Fruit fly (Drosophila melanogaster): ENCODE measurements around the gene CG15458.

CG15458 gene

dm6 chrX:20426818-20427217 lies 12.8 kb upstream of the CG15458 start, which contains the start of gene CG15456 (continued):
- peak; percentile 78 for TF ChIP-seq sens (GFP tag)
- no peak for TF ChIP-seq kah (GFP tag; optimal IDR thresholded peaks at IDR 0.05)
- TF ChIP-seq CG10462 (GFP tag; optimal IDR thresholded peaks at IDR 0.05): no peak
- TF ChIP-seq CG18599 (GFP tag; optimal IDR thresholded peaks at IDR 0.05): no peak
- TF ChIP-seq cwo (GFP tag; optimal IDR thresholded peaks at IDR 0.05): no peak
- TF ChIP-seq run (tag; optimal IDR thresholded peaks at IDR 0.05): no peak
- no peak for TF ChIP-seq CG1832 (GFP tag; optimal IDR thresholded peaks at IDR 0.05)
- no peak for TF ChIP-seq ase (GFP tag; IDR thresholded peaks at IDR 0.05)
- no peak for TF ChIP-seq sisA (GFP tag; IDR thresholded peaks at IDR 0.05)
- TF ChIP-seq br (optimal IDR thresholded peaks at IDR 0.05): no peak
- TF ChIP-seq gro (GFP tag; optimal IDR thresholded peaks at IDR 0.05): no peak
- TF ChIP-seq CG34224 (GFP tag; IDR thresholded peaks at IDR 0.05; ENCODE audit: partially characterized antibody): peak; percentile 87
- TF ChIP-seq HHEX (GFP tag; optimal IDR thresholded peaks at IDR 0.05): no peak
- no peak for TF ChIP-seq HLH3B (GFP tag; IDR thresholded peaks at IDR 0.05)
- TF ChIP-seq CG12659 (GFP tag; optimal IDR thresholded peaks at IDR 0.05): no peak
- no peak for TF ChIP-seq lbe (GFP tag; optimal IDR thresholded peaks at IDR 0.05)
- TF ChIP-seq stwl (tag; optimal IDR thresholded peaks at IDR 0.05): peak; percentile 38
- TF ChIP-seq HmgD (GFP tag; optimal IDR thresholded peaks at IDR 0.05): no peak
- TF ChIP-seq Camta (GFP tag; optimal IDR thresholded peaks at IDR 0.05): no peak
- TF ChIP-seq dm (GFP tag; optimal IDR thresholded peaks at IDR 0.05): no peak
- 0 out of 2 replicates have a peak, but pooled peaks have one; percentile 18 for TF ChIP-seq inv (GFP tag; IDR thresholded peaks at IDR 0.05; ENCODE audit: partially characterized antibody)
- no peak for TF ChIP-seq CG32532 (GFP tag; IDR thresholded peaks at IDR 0.05)
- TF ChIP-seq dpn (GFP tag; optimal IDR thresholded peaks at IDR 0.05): no peak
- no peak for TF ChIP-seq CG6654 (GFP tag; optimal IDR thresholded peaks at IDR 0.05)
- TF ChIP-seq E2f2 (GFP tag; IDR thresholded peaks at IDR 0.05): peak; percentile 90
- TF ChIP-seq zen2 (GFP tag; IDR thresholded peaks at IDR 0.05; ENCODE audit: partially characterized antibody): no peak
- TF ChIP-seq CG11093 (GFP tag; IDR thresholded peaks at IDR 0.05): no peak
- TF ChIP-seq repo (GFP tag; optimal IDR thresholded peaks at IDR 0.05): no peak
- no peak for TF ChIP-seq klu (GFP tag; IDR thresholded peaks at IDR 0.05)
- no peak for TF ChIP-seq CG1529 (GFP tag; optimal IDR thresholded peaks at IDR 0.05)
- TF ChIP-seq lab (GFP tag; optimal IDR thresholded peaks at IDR 0.05): no peak
- TF ChIP-seq Lpt (GFP tag; optimal IDR thresholded peaks at IDR 0.05): no peak
- TF ChIP-seq NC2β (GFP tag; optimal IDR thresholded peaks at IDR 0.05): no peak
- no peak for TF ChIP-seq CG3065 (GFP tag; optimal IDR thresholded peaks at IDR 0.05)
- TF ChIP-seq Sry-δ (GFP tag; optimal IDR thresholded peaks at IDR 0.05): peak; percentile 14
- no peak for TF ChIP-seq hkb (optimal IDR thresholded peaks at IDR 0.05)
- no peak for TF ChIP-seq hkb (GFP tag; IDR thresholded peaks at IDR 0.05)
- TF ChIP-seq mld (GFP tag; IDR thresholded peaks at IDR 0.05; ENCODE audit: partially characterized antibody): no peak
- no peak for TF ChIP-seq ash1 (GFP tag; optimal IDR thresholded peaks at IDR 0.05)
- TF ChIP-seq CG3281 (GFP tag; optimal IDR thresholded peaks at IDR 0.05): no peak
- no peak for TF ChIP-seq sr (GFP tag; IDR thresholded peaks at IDR 0.05)
- TF ChIP-seq CG14710 (tag; optimal IDR thresholded peaks at IDR 0.05): peak; percentile 10
- TF ChIP-seq fd102C (GFP tag; optimal IDR thresholded peaks at IDR 0.05): no peak
- TF ChIP-seq CG17186 (GFP tag; optimal IDR thresholded peaks at IDR 0.05): no peak
- no peak for TF ChIP-seq CG4328 (GFP tag; optimal IDR thresholded peaks at IDR 0.05)
- no peak for TF ChIP-seq sd (tag; optimal IDR thresholded peaks at IDR 0.05)
- no peak for TF ChIP-seq CG13624 (GFP tag; optimal IDR thresholded peaks at IDR 0.05)
- peak; percentile 44; the same call in 1 of the 2 replicates for TF ChIP-seq amos (GFP tag; IDR thresholded peaks at IDR 0.05; ENCODE audit: partially characterized antibody)
- peak; percentile 73; the same call in 2 of the 3 replicates for TF ChIP-seq Opbp (GFP tag; IDR thresholded peaks at IDR 0.05; ENCODE audit: partially characterized antibody)
- TF ChIP-seq ham (GFP tag; IDR thresholded peaks at IDR 0.05): no peak
- no peak for TF ChIP-seq Ets65A (GFP tag)
- TF ChIP-seq hbn (GFP tag; IDR thresholded peaks at IDR 0.05; ENCODE audit: partially characterized antibody): peak; percentile 24; the same call in 1 of the 2 replicates

Measured in whole organism, embryonic.